Fruit fly (Drosophila melanogaster) whole organism, embryonic: Measurements from ENCODE around the gene Rab9D.

Source experiments
- Antp ChIP-seq: fragments of 200-800 bp; sonication (Bioruptor generic); optimal IDR thresholded peaks from 3 replicates; lab custom pipeline; 2016; ENCODE audit warnings: missing biosample characterization, missing genetic modification characterization
- Asciz ChIP-seq: fragments of 200-800 bp; sonication (Bioruptor generic); optimal IDR thresholded peaks from 2 replicates; lab custom pipeline; 2017; ENCODE audit warnings: missing biosample characterization, mild to moderate bottlenecking, missing genetic modification characterization, missing genetic modification reagents
- Awh ChIP-seq: fragments of 200-800 bp; sonication (Bioruptor generic); IDR thresholded peaks from 2 replicates; pipeline ENCODE4, ENCODE4 v1.3.6; 2022; ENCODE audit warnings: missing biosample characterization, missing genetic modification characterization
- CG10543 ChIP-seq: fragments of 200-800 bp; sonication (Bioruptor generic); optimal IDR thresholded peaks from 3 replicates; lab custom pipeline; 2017; ENCODE audit warnings: missing biosample characterization, mild to moderate bottlenecking, missing genetic modification characterization, moderate library complexity
- CG11247 ChIP-seq: fragments of 200-800 bp; sonication (Bioruptor generic); IDR thresholded peaks from 2 replicates; pipeline ENCODE4 v1.3.6; 2022; ENCODE audit warnings: missing biosample characterization, missing genetic modification characterization
- CG14710 ChIP-seq: fragments of 200-800 bp; sonication (Bioruptor generic); optimal IDR thresholded peaks from 3 replicates; lab custom pipeline; 2019; ENCODE audit warnings: missing biosample characterization, mild to moderate bottlenecking, missing genetic modification characterization, moderate library complexity
- CG17361 ChIP-seq: fragments of 200-800 bp; sonication (Bioruptor generic); IDR thresholded peaks from 3 replicates; pipeline ENCODE4 v1.3.6; 2022; ENCODE audit warnings: missing biosample characterization, missing genetic modification characterization
- CG18599 ChIP-seq: fragments of 200-800 bp; sonication (Bioruptor generic); optimal IDR thresholded peaks from 3 replicates; lab custom pipeline; 2017; ENCODE audit warnings: missing biosample characterization, missing genetic modification characterization, mild to moderate bottlenecking, moderate library complexity, missing genetic modification reagents
- CG2202 ChIP-seq: fragments of 200-800 bp; sonication (Bioruptor generic); optimal IDR thresholded peaks from 2 replicates; lab custom pipeline; 2018; ENCODE audit warnings: missing biosample characterization, mild to moderate bottlenecking, missing genetic modification characterization
- CG4820 ChIP-seq: fragments of 200-800 bp; sonication (Bioruptor generic); optimal IDR thresholded peaks from 3 replicates; lab custom pipeline; 2016; ENCODE audit warnings: missing biosample characterization, missing genetic modification characterization
- CG6689 ChIP-seq: fragments of 200-800 bp; sonication (Bioruptor generic); IDR thresholded peaks from 2 replicates; pipeline ENCODE4 v1.3.6; 2022; ENCODE audit warnings: missing biosample characterization, missing genetic modification characterization
- CG7372 ChIP-seq: fragments of 200-800 bp; sonication (Bioruptor generic); IDR thresholded peaks from 2 replicates; pipeline ENCODE4 v1.3.6; 2022; ENCODE audit warnings: missing biosample characterization, missing genetic modification characterization
- CG7556 ChIP-seq: fragments of 200-800 bp; sonication (Bioruptor generic); optimal IDR thresholded peaks from 2 replicates; lab custom pipeline; 2017; ENCODE audit warnings: missing biosample characterization, mild to moderate bottlenecking, missing genetic modification characterization
- CG7987 ChIP-seq: fragments of 200-800 bp; sonication (Bioruptor generic); optimal IDR thresholded peaks from 2 replicates; lab custom pipeline; 2018; ENCODE audit warnings: missing biosample characterization, mild to moderate bottlenecking, missing genetic modification characterization, moderate library complexity
- Dbx ChIP-seq: fragments of 200-800 bp; sonication (Bioruptor generic); IDR thresholded peaks from 3 replicates; pipeline ENCODE4 v1.3.6; 2022; ENCODE audit warnings: missing biosample characterization, missing genetic modification characterization
- Dref ChIP-seq: fragments of 200-800 bp; sonication (Bioruptor generic); IDR thresholded peaks from 2 replicates; pipeline ENCODE4 v1.3.6; 2022; ENCODE audit warnings: missing biosample characterization, missing genetic modification characterization
- H2.0 ChIP-seq: fragments of 200-800 bp; sonication (Bioruptor generic); IDR thresholded peaks from 2 replicates; pipeline ENCODE4 v1.3.6; 2022; ENCODE audit warnings: missing biosample characterization, missing genetic modification characterization
- HLH3B ChIP-seq: fragments of 200-800 bp; sonication (Bioruptor generic); IDR thresholded peaks from 2 replicates; pipeline ENCODE4 v1.3.6; 2022; ENCODE audit warnings: missing biosample characterization, missing genetic modification characterization
- Hr78 ChIP-seq, 2 experiments: fragments of 200-800 bp in 1 of 2; fragments of >200 bp in 1 of 2; sonication (Bioruptor generic) in 1 of 2; optimal IDR thresholded peaks; 2 replicates each; lab custom pipeline; 2017 to 2019; ENCODE audit warnings: missing biosample characterization in 2 of 2, missing genetic modification characterization in 2 of 2, mild to moderate bottlenecking in 1 of 2, moderate library complexity in 1 of 2
- Lim3 ChIP-seq: fragments of 200-800 bp; sonication (Bioruptor generic); IDR thresholded peaks from 2 replicates; pipeline ENCODE4 v1.3.6; 2022; ENCODE audit warnings: missing biosample characterization, missing genetic modification characterization
- Med ChIP-seq: fragments of 200-800 bp; sonication (Bioruptor generic); peaks from one replicate; lab custom pipeline; 2016; ENCODE audit warnings: missing biosample characterization, missing genetic modification characterization, mild to moderate bottlenecking, inconsistent platforms, moderate library complexity
- Rx ChIP-seq: fragments of 200-800 bp; sonication (Bioruptor generic); IDR thresholded peaks from 2 replicates; pipeline ENCODE4 v1.3.6; 2022; ENCODE audit warnings: missing biosample characterization, missing genetic modification characterization
- Sox100B ChIP-seq: fragments of 200-800 bp; sonication (Bioruptor generic); optimal IDR thresholded peaks from 3 replicates; lab custom pipeline; 2018; ENCODE audit warnings: missing biosample characterization, mild to moderate bottlenecking, missing genetic modification characterization
- Spps ChIP-seq: fragments of 200-800 bp; sonication (Bioruptor generic); optimal IDR thresholded peaks from 2 replicates; lab custom pipeline; 2018; ENCODE audit warnings: missing biosample characterization, mild to moderate bottlenecking, missing genetic modification characterization
- Stat92E ChIP-seq, 3 experiments: fragments of >200 bp in 2 of 3; fragments of 200-800 bp in 1 of 3; sonication (Bioruptor generic) in 1 of 3; optimal IDR thresholded peaks; 2 replicates each; lab custom pipeline; 2017 to 2019; ENCODE audit warnings: missing biosample characterization in 3 of 3, missing genetic modification characterization in 3 of 3, mild to moderate bottlenecking in 1 of 3, moderate library complexity in 1 of 3
- TFAM ChIP-seq: fragments of 200-800 bp; sonication (Bioruptor generic); optimal IDR thresholded peaks from 2 replicates; lab custom pipeline; 2017; ENCODE audit warnings: missing biosample characterization, missing genetic modification characterization, inconsistent platforms
- Xrp1 ChIP-seq: fragments of 200-800 bp; sonication (Bioruptor generic); IDR thresholded peaks from 2 replicates; pipeline ENCODE4 v1.3.6; 2022; ENCODE audit warnings: missing biosample characterization, missing genetic modification characterization
- ash1 ChIP-seq: fragments of 200-800 bp; sonication (Bioruptor generic); optimal IDR thresholded peaks from 2 replicates; lab custom pipeline; 2018; ENCODE audit warnings: missing biosample characterization, mild to moderate bottlenecking, missing genetic modification characterization
- ci ChIP-seq: fragments of 200-800 bp; sonication (Bioruptor generic); IDR thresholded peaks from 3 replicates; pipeline ENCODE4 v1.3.6; 2022; ENCODE audit warnings: missing biosample characterization, missing genetic modification characterization
- corto ChIP-seq: fragments of 200-800 bp; sonication (Bioruptor generic); optimal IDR thresholded peaks from 2 replicates; lab custom pipeline; 2016; ENCODE audit warnings: missing biosample characterization, mild to moderate bottlenecking, missing genetic modification characterization, moderate library complexity
- dmrt99B ChIP-seq: fragments of 200-800 bp; sonication (Bioruptor generic); optimal IDR thresholded peaks from 2 replicates; lab custom pipeline; 2018; ENCODE audit warnings: missing biosample characterization, mild to moderate bottlenecking, missing genetic modification characterization, moderate library complexity
- ewg ChIP-seq: fragments of 200-800 bp; sonication (Bioruptor generic); optimal IDR thresholded peaks from 3 replicates; lab custom pipeline; 2017; ENCODE audit warnings: mild to moderate bottlenecking, missing biosample characterization, missing genetic modification reagents, missing genetic modification characterization
- fd96Cb ChIP-seq: fragments of 200-800 bp; sonication (Bioruptor generic); optimal IDR thresholded peaks from 2 replicates; lab custom pipeline; 2018; ENCODE audit warnings: missing biosample characterization, mild to moderate bottlenecking, missing genetic modification characterization, moderate library complexity
- gem ChIP-seq: fragments of 200-800 bp; sonication (Bioruptor generic); optimal IDR thresholded peaks from 2 replicates; lab custom pipeline; 2019; ENCODE audit warnings: missing biosample characterization, mild to moderate bottlenecking, missing genetic modification characterization, moderate library complexity
- ken ChIP-seq: fragments of 200-800 bp; sonication (Bioruptor generic); IDR thresholded peaks from 3 replicates; pipeline ENCODE4 v1.3.6; 2022; ENCODE audit warnings: missing biosample characterization, missing genetic modification characterization
- lmd ChIP-seq: fragments of 200-800 bp; sonication (Bioruptor generic); IDR thresholded peaks from 2 replicates; pipeline ENCODE4 v1.3.6; 2022; ENCODE audit warnings: missing biosample characterization, missing genetic modification characterization
- nmo ChIP-seq: fragments of 200-800 bp; sonication (Bioruptor generic); optimal IDR thresholded peaks from 2 replicates; lab custom pipeline; 2018; ENCODE audit warnings: missing biosample characterization, mild to moderate bottlenecking, missing genetic modification characterization, moderate library complexity
- ranshi ChIP-seq: fragments of 200-800 bp; sonication (Bioruptor generic); IDR thresholded peaks from 2 replicates; pipeline ENCODE4 v1.3.6; 2022; ENCODE audit warnings: missing biosample characterization, missing genetic modification characterization
- sc ChIP-seq, 3 experiments: fragments of >200 bp in 2 of 3; fragments of 200-800 bp in 1 of 3; sonication (Bioruptor generic) in 1 of 3; optimal IDR thresholded peaks; 2 replicates in 2 of 3; 3 replicates in 1 of 3; lab custom pipeline; 2017; ENCODE audit warnings: mild to moderate bottlenecking in 1 of 3, missing biosample characterization in 1 of 3, missing genetic modification characterization in 1 of 3, missing genetic modification reagents in 1 of 3
- sim ChIP-seq: fragments of 200-800 bp; sonication (Bioruptor generic); IDR thresholded peaks from 2 replicates; pipeline ENCODE4 v1.3.6; 2022; ENCODE audit warnings: missing biosample characterization, missing genetic modification characterization
- sisA ChIP-seq: fragments of 200-800 bp; sonication (Bioruptor generic); IDR thresholded peaks from 2 replicates; pipeline ENCODE4 v1.3.6; 2022; ENCODE audit warnings: missing biosample characterization, missing genetic modification characterization
- sr ChIP-seq: fragments of 200-800 bp; sonication (Bioruptor generic); IDR thresholded peaks from 3 replicates; pipeline ENCODE4 v1.3.6; 2022; ENCODE audit warnings: missing biosample characterization, missing genetic modification characterization
- stwl ChIP-seq: fragments of 200-800 bp; sonication (Bioruptor generic); optimal IDR thresholded peaks from 3 replicates; lab custom pipeline; 2018; ENCODE audit warnings: missing biosample characterization, mild to moderate bottlenecking, missing genetic modification characterization, moderate library complexity
- tin ChIP-seq: fragments of 200-800 bp; sonication (Bioruptor generic); optimal IDR thresholded peaks from 3 replicates; lab custom pipeline; 2016; ENCODE audit warnings: missing biosample characterization, missing genetic modification characterization
- toy ChIP-seq: fragments of 200-800 bp; sonication (Bioruptor generic); IDR thresholded peaks from 2 replicates; pipeline ENCODE4 v1.3.6; 2022; ENCODE audit warnings: missing biosample characterization, missing genetic modification characterization
- twi ChIP-seq: fragments of 200-800 bp; optimal IDR thresholded peaks from 2 replicates; lab custom pipeline; 2019; ENCODE audit warnings: missing biosample characterization, mild to moderate bottlenecking, missing genetic modification characterization, moderate library complexity
- zfh2 ChIP-seq: fragments of 200-800 bp; sonication (Bioruptor generic); optimal IDR thresholded peaks from 2 replicates; lab custom pipeline; 2016; ENCODE audit warnings: missing biosample characterization, missing genetic modification characterization

Rab9D gene

DNA sequence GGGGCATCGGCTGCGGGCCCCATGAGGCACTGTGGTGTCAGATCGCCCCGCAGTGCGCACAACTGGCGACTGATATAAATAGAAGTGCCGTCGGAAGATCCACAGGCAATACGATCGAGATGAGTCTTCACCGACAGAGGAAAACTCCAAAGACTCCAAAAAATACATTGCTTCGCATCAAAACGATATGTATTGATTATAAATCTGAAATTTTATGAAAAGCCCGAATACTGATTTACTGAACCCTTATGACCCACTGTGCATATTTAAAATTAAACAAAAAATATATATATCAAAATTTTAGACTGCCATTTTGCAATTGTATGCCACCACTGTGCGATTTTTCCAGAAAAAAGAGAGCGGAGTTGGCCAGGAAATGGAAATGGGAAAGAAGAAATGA, 31.5 kb upstream of the Rab9D start (continued):
- TF ChIP-seq CG18599 (GFP tag; lab: Kevin White, UChicago): peak; percentile 16
- peak; percentile 62 for TF ChIP-seq fd96Cb (tag; lab: Kevin White, UChicago)
- TF ChIP-seq HLH3B: peak; percentile 52; the same call in 1 of the 2 replicates
- peak; percentile 67 for TF ChIP-seq Xrp1
- 0 out of 2 replicates have a peak, but pooled peaks have one; percentile 13 for TF ChIP-seq CG7372 (GFP tag; lab: Robert Waterston, UW)
- peak; percentile 6; the same call in 1 of the 3 replicates for TF ChIP-seq ken (GFP tag; lab: Robert Waterston, UW)
- no peak for TF ChIP-seq TFAM
- TF ChIP-seq Sox100B (GFP tag; lab: Kevin White, UChicago): peak; percentile 60
- peak; percentile 41 for TF ChIP-seq ewg (GFP tag; lab: Kevin White, UChicago)
- no peak for TF ChIP-seq stwl
- no peak for TF ChIP-seq Dref
- TF ChIP-seq tin: peak; percentile 32
- TF ChIP-seq Asciz (GFP tag; lab: Kevin White, UChicago): peak; percentile 31
- peak; percentile 5 for TF ChIP-seq CG4820
- peak; percentile 43 for TF ChIP-seq CG7556 (GFP tag; lab: Kevin White, UChicago)
- peak; percentile 53 for TF ChIP-seq corto (GFP tag; lab: Kevin White, UChicago)
- TF ChIP-seq toy (GFP tag; lab: Robert Waterston, UW): no peak
- TF ChIP-seq Lim3 (GFP tag; lab: Robert Waterston, UW): no peak
- peak; percentile 41; the same call in 1 of the 2 replicates for TF ChIP-seq Awh
- no peak for TF ChIP-seq Med (GFP tag; lab: Kevin White, UChicago)
- TF ChIP-seq Rx (GFP tag; lab: Robert Waterston, UW): 0 out of 2 replicates have a peak, but pooled peaks have one; percentile 11
- no peak for TF ChIP-seq Antp (GFP tag; lab: Kevin White, UChicago)
- TF ChIP-seq nmo: peak; percentile 49
- peak; percentile 53; the same call in 2 of the 3 replicates for TF ChIP-seq ci (GFP tag; lab: Robert Waterston, UW)
- peak; percentile 4 for TF ChIP-seq CG2202 (tag; lab: Kevin White, UChicago)
- TF ChIP-seq lmd: peak; percentile 49; the same call in 1 of the 2 replicates
- TF ChIP-seq twi: no peak
- TF ChIP-seq CG6689 (GFP tag; lab: Robert Waterston, UW): peak; percentile 54
- no peak for TF ChIP-seq sim
- TF ChIP-seq ranshi (GFP tag; lab: Robert Waterston, UW): 0 out of 2 replicates have a peak, but pooled peaks have one; percentile 19
- TF ChIP-seq gem (tag; lab: Kevin White, UChicago): peak; percentile 65
- peak; percentile 25 for TF ChIP-seq CG10543 (GFP tag; lab: Kevin White, UChicago)
- peak; percentile 39 for TF ChIP-seq CG14710 (tag; lab: Kevin White, UChicago)
- TF ChIP-seq dmrt99B (tag; lab: Kevin White, UChicago): peak; percentile 64
- TF ChIP-seq H2.0 (GFP tag; lab: Robert Waterston, UW): peak; percentile 9; the same call in 1 of the 2 replicates
- TF ChIP-seq Spps (tag; lab: Kevin White, UChicago): peak; percentile 25
- TF ChIP-seq Hr78 (GFP tag; optimal IDR thresholded peaks at IDR 0.05; lab: Kevin White, UChicago): peak in 1 of 2 experiments; percentile 7
- TF ChIP-seq sisA (GFP tag; lab: Robert Waterston, UW): peak; percentile 47; the same call in 1 of the 2 replicates

DNA sequence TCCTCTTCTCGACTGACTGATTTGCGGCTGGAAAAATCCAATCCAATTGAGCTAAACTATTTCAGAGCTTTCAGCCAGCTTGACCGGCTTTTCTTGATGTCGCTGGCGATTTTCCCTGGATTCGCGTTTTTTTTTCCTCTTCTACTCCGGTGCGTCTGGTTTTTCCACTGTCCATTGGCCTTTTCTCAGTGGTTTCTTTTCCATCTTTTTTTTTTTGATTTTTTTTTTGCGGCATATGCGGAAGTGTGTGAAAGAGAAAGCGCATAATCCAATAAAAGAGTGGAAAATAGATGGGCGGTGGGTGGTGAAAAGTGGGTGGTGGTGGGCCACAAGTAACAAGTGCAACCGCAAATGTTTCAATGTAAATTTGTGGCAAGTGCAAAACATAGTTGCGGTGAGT, 30.8 kb upstream of the Rab9D start:
- TF ChIP-seq CG7987 (GFP tag; lab: Kevin White, UChicago) (no peak), Stat92E (GFP tag; optimal IDR thresholded peaks at IDR 0.05; lab: Kevin White, UChicago) (no peak), CG11247 (no peak), sc (optimal IDR thresholded peaks at IDR 0.05; lab: Kevin White, UChicago) (no peak), sc (GFP tag; optimal IDR thresholded peaks at IDR 0.05; lab: Kevin White, UChicago) (no peak), ash1 (GFP tag; lab: Kevin White, UChicago) (no peak), sr (GFP tag; lab: Robert Waterston, UW) (no peak), zfh2 (GFP tag; lab: Kevin White, UChicago) (no peak), CG17361 (GFP tag; lab: Robert Waterston, UW) (no peak), Dbx (no peak)
